Worm (Caenorhabditis elegans): Measurements from ENCODE around the gene F46C5.9.

Gene F46C5.9

ce11 chrII:8769375-8769774 is 41.2 kb downstream of the F46C5.9 start:
- TF ChIP-seq zag-1 (tag; optimal IDR thresholded peaks at IDR 0.05), result no peak
- no peak for TF ChIP-seq nhr-25 (tag; optimal IDR thresholded peaks at IDR 0.05; ENCODE audit: borderline replicate concordance, insufficient read depth)
- TF ChIP-seq madf-5 (GFP tag; IDR thresholded peaks at IDR 0.05), result no peak
- TF ChIP-seq mep-1 (tag; optimal IDR thresholded peaks at IDR 0.05), result peak; percentile 48
- TF ChIP-seq lin-38 (GFP tag; IDR thresholded peaks at IDR 0.05), result no peak
- TF ChIP-seq dpl-1 (GFP tag; optimal IDR thresholded peaks at IDR 0.05), result no peak
- no peak for TF ChIP-seq Y105C5A.15 (GFP tag; IDR thresholded peaks at IDR 0.05)
- peak; percentile 20 for TF ChIP-seq hlh-11 (tag; optimal IDR thresholded peaks at IDR 0.05)
- no peak for TF ChIP-seq mxl-3 (GFP tag; optimal IDR thresholded peaks at IDR 0.05)
- TF ChIP-seq vab-7 (GFP tag; IDR thresholded peaks at IDR 0.05), result no peak
- TF ChIP-seq pqm-1 (tag; optimal IDR thresholded peaks at IDR 0.05), result peak; percentile 3
- no peak for TF ChIP-seq lin-1 (GFP tag; IDR thresholded peaks at IDR 0.05)
- TF ChIP-seq tag-97 (GFP tag; IDR thresholded peaks at IDR 0.05), result no peak
- peak; percentile 65 for TF ChIP-seq hmg-1.1 (GFP tag; IDR thresholded peaks at IDR 0.05)
- no peak for TF ChIP-seq F10B5.3 (tag; optimal IDR thresholded peaks at IDR 0.05)
- peak in 1 of 2 experiments; percentile 32 for TF ChIP-seq lsy-2 (tag; optimal IDR thresholded peaks at IDR 0.05)
- TF ChIP-seq php-3 (GFP tag; IDR thresholded peaks at IDR 0.05), result no peak
- TF ChIP-seq nhr-48 (tag; optimal IDR thresholded peaks at IDR 0.05), result no peak
- no peak for TF ChIP-seq spr-1 (tag; optimal IDR thresholded peaks at IDR 0.05)
- TF ChIP-seq zip-2 (tag; optimal IDR thresholded peaks at IDR 0.05), result no peak
- no peak for TF ChIP-seq nhr-76 (tag; optimal IDR thresholded peaks at IDR 0.05)
- no peak for TF ChIP-seq ZK337.2 (GFP tag; IDR thresholded peaks at IDR 0.05)
- no peak for TF ChIP-seq hif-1 (tag; optimal IDR thresholded peaks at IDR 0.05)
- no peak for TF ChIP-seq nhr-102 (tag; optimal IDR thresholded peaks at IDR 0.05)
- TF ChIP-seq mdl-1 (tag; optimal IDR thresholded peaks at IDR 0.05), result no peak
- TF ChIP-seq D1046.2 (GFP tag; IDR thresholded peaks at IDR 0.05), result no peak
- no peak for TF ChIP-seq ceh-82 (tag; optimal IDR thresholded peaks at IDR 0.05)
- no peak for TF ChIP-seq zfp-2 (tag; optimal IDR thresholded peaks at IDR 0.05)
- TF ChIP-seq ctbp-1 (GFP tag; IDR thresholded peaks at IDR 0.05), result no peak
- no peak for TF ChIP-seq lir-3 (tag; optimal IDR thresholded peaks at IDR 0.05)
- no peak for TF ChIP-seq ztf-7 (tag; optimal IDR thresholded peaks at IDR 0.05)
- TF ChIP-seq R02D3.7 (tag; optimal IDR thresholded peaks at IDR 0.05), result no peak
- peak; percentile 27; the same call in 1 of the 2 replicates for TF ChIP-seq dmd-6 (GFP tag; IDR thresholded peaks at IDR 0.05)
- peak in 1 of 2 experiments; percentile 57 for TF ChIP-seq unc-62 (GFP tag; optimal IDR thresholded peaks at IDR 0.05 in 1 of 2)
- no peak for TF ChIP-seq unc-62 (tag; optimal IDR thresholded peaks at IDR 0.05)
- no peak for TF ChIP-seq ces-1 (GFP tag; optimal IDR thresholded peaks at IDR 0.05)
- TF ChIP-seq nhr-6 (tag; optimal IDR thresholded peaks at IDR 0.05), result no peak
- TF ChIP-seq F26F4.8 (GFP tag; conservative IDR thresholded peaks at IDR 0.05), result no peak
- no peak for TF ChIP-seq ama-1 (optimal IDR thresholded peaks at IDR 0.05)
- no peak for TF ChIP-seq aha-1 (tag)
- no peak for TF ChIP-seq F37D6.2 (tag; optimal IDR thresholded peaks at IDR 0.05)
- no peak for TF ChIP-seq T20F7.1 (GFP tag; optimal IDR thresholded peaks at IDR 0.05)
- no peak for TF ChIP-seq ZK546.5 (tag; optimal IDR thresholded peaks at IDR 0.05)
- no peak for TF ChIP-seq lin-39 (tag; optimal IDR thresholded peaks at IDR 0.05)
- TF ChIP-seq ceh-32 (tag; optimal IDR thresholded peaks at IDR 0.05; ENCODE audit: poor library complexity), result no peak
- no peak for TF ChIP-seq egl-27 (tag; optimal IDR thresholded peaks at IDR 0.05)
- no peak for TF ChIP-seq saeg-2 (GFP tag; IDR thresholded peaks at IDR 0.05)
- no peak for TF ChIP-seq nhr-111 (GFP tag; optimal IDR thresholded peaks at IDR 0.05)
- TF ChIP-seq daf-8 (GFP tag; IDR thresholded peaks at IDR 0.05), result no peak
- no peak for TF ChIP-seq Y75B8A.6 (GFP tag; IDR thresholded peaks at IDR 0.05)
- peak; percentile 54 for TF ChIP-seq mes-2 (tag; optimal IDR thresholded peaks at IDR 0.05; ENCODE audit: poor library complexity, severe bottlenecking)
- TF ChIP-seq zip-11 (GFP tag; IDR thresholded peaks at IDR 0.05), result no peak
- peak; percentile 30 for TF ChIP-seq hlh-30 (tag; optimal IDR thresholded peaks at IDR 0.05; ENCODE audit: insufficient read depth)
